Worm (Caenorhabditis elegans) whole organism, midembryonic: Measurements from ENCODE around the gene M01H9.2.

Source experiments
- flt-1 ChIP-seq: fragments of 200-800 bp; sonication (Bioruptor generic); IDR thresholded peaks from 2 replicates; pipeline ENCODE4 v1.3.6; 2022; ENCODE audit warnings: missing genetic modification characterization, missing compliant biosample characterization
- med-1 ChIP-seq: sonication (generic microtip); optimal IDR thresholded peaks from 2 replicates; lab custom pipeline; 2017; ENCODE audit warnings: missing genetic modification characterization, mild to moderate bottlenecking, missing compliant biosample characterization, antibody characterized with exemption, missing genetic modification reagents; ENCODE audit not compliant: insufficient read depth
- ref-1 ChIP-seq: fragments of 200-800 bp; sonication (Bioruptor generic); conservative IDR thresholded peaks from 2 replicates; pipeline ENCODE4 v1.3.6; 2022; ENCODE audit warnings: missing genetic modification reagents, missing genetic modification characterization, missing compliant biosample characterization
- ztf-23 ChIP-seq: fragments of 200-800 bp; sonication (Bioruptor generic); IDR thresholded peaks from 2 replicates; pipeline ENCODE4 v1.3.6; 2022; ENCODE audit warnings: missing genetic modification reagents, missing genetic modification characterization, missing compliant biosample characterization

- TF ChIP-seq flt-1 (GFP tag; lab: Robert Waterston, UW) (no peak), med-1 (GFP tag; lab: Kevin White, UChicago) (no peak), ztf-23 (no peak), ref-1 (GFP tag; lab: Robert Waterston, UW) (no peak)
Measured at ce11 chrIV:4449843-4450242, 13.2 kb downstream of the M01H9.2 start.
